Worm (Caenorhabditis elegans): ENCODE results near the gene F32F2.4.

- TF ChIP-seq tbx-37 (GFP tag; conservative IDR thresholded peaks at IDR 0.05) (no peak), pes-1 (GFP tag; IDR thresholded peaks at IDR 0.05) (no peak), ama-1 (optimal IDR thresholded peaks at IDR 0.05) (no peak), ceh-36 (tag; optimal IDR thresholded peaks at IDR 0.05) (no peak), tra-4 (tag; optimal IDR thresholded peaks at IDR 0.05) (no peak), F13C5.2 (tag; optimal IDR thresholded peaks at IDR 0.05) (no peak), ceh-13 (GFP tag; optimal IDR thresholded peaks at IDR 0.05) (no peak), flt-1 (GFP tag; IDR thresholded peaks at IDR 0.05) (no peak), B0310.2 (tag; optimal IDR thresholded peaks at IDR 0.05) (no peak), tbx-11 (GFP tag; IDR thresholded peaks at IDR 0.05) (no peak), scrt-1 (GFP tag; IDR thresholded peaks at IDR 0.05) (no peak), hnd-1 (tag; optimal IDR thresholded peaks at IDR 0.05) (no peak), ets-7 (tag; optimal IDR thresholded peaks at IDR 0.05) (no peak), aly-1 (tag; optimal IDR thresholded peaks at IDR 0.05) (no peak)
Observed at ce11 chrV:13324933-13325760, 49.1 kb downstream of the F32F2.4 start, which contains the start of gene C50B6.7.
